Fruit fly (Drosophila melanogaster) whole organism, embryonic: ENCODE measurements around the gene Tim9b.

Experiments
- ATbp ChIP-seq: fragments of 200-800 bp; sonication (Bioruptor generic); optimal IDR thresholded peaks from 2 replicates; lab custom pipeline; 2017; ENCODE audit warnings: missing biosample characterization, mild to moderate bottlenecking, missing genetic modification characterization, missing genetic modification reagents
- Bdp1 ChIP-seq: fragments of 200-800 bp; sonication (Bioruptor generic); optimal IDR thresholded peaks from 3 replicates; lab custom pipeline; 2016; ENCODE audit warnings: missing biosample characterization, missing genetic modification characterization
- C15 ChIP-seq: fragments of 200-800 bp; sonication (Bioruptor generic); IDR thresholded peaks from 3 replicates; pipeline ENCODE4 v1.3.6; 2022; ENCODE audit warnings: missing biosample characterization, missing genetic modification characterization
- CG11247 ChIP-seq: fragments of 200-800 bp; sonication (Bioruptor generic); IDR thresholded peaks from 2 replicates; pipeline ENCODE4 v1.3.6; 2022; ENCODE audit warnings: missing biosample characterization, missing genetic modification characterization
- CG11456 ChIP-seq: fragments of 200-800 bp; sonication (Bioruptor generic); IDR thresholded peaks from 3 replicates; pipeline ENCODE4 v1.3.6; 2022; ENCODE audit warnings: missing biosample characterization, missing genetic modification characterization
- CG11695 ChIP-seq: fragments of 200-800 bp; sonication (Bioruptor generic); IDR thresholded peaks from 3 replicates; pipeline ENCODE4 v1.3.6; 2022; ENCODE audit warnings: missing biosample characterization, missing genetic modification characterization
- CG11696 ChIP-seq: fragments of 200-800 bp; sonication (Bioruptor generic); IDR thresholded peaks from 2 replicates; pipeline ENCODE4 v1.3.6; 2022; ENCODE audit warnings: missing biosample characterization, missing genetic modification characterization
- CG12071 ChIP-seq: fragments of 200-800 bp; sonication (Bioruptor generic); optimal IDR thresholded peaks from 3 replicates; lab custom pipeline; 2018; ENCODE audit warnings: missing biosample characterization, mild to moderate bottlenecking, missing genetic modification characterization
- CG14710 ChIP-seq: fragments of 200-800 bp; sonication (Bioruptor generic); optimal IDR thresholded peaks from 3 replicates; lab custom pipeline; 2019; ENCODE audit warnings: missing biosample characterization, mild to moderate bottlenecking, missing genetic modification characterization, moderate library complexity
- CG15479 ChIP-seq: fragments of 200-800 bp; sonication (Bioruptor generic); optimal IDR thresholded peaks from 3 replicates; lab custom pipeline; 2019; ENCODE audit warnings: missing biosample characterization, mild to moderate bottlenecking, missing genetic modification characterization, moderate library complexity
- CG16815 ChIP-seq: fragments of 200-800 bp; sonication (Bioruptor generic); optimal IDR thresholded peaks from 3 replicates; lab custom pipeline; 2017; ENCODE audit warnings: missing biosample characterization, mild to moderate bottlenecking, missing genetic modification characterization
- CG1832 ChIP-seq: fragments of 200-800 bp; sonication (Bioruptor generic); optimal IDR thresholded peaks from 2 replicates; lab custom pipeline; 2017; ENCODE audit warnings: missing biosample characterization, mild to moderate bottlenecking, missing genetic modification characterization, inconsistent platforms
- CG30431 ChIP-seq: fragments of 200-800 bp; sonication (Bioruptor generic); optimal IDR thresholded peaks from 2 replicates; lab custom pipeline; 2017; ENCODE audit warnings: missing biosample characterization, missing genetic modification characterization
- CG3065 ChIP-seq: fragments of 200-800 bp; sonication (Bioruptor generic); optimal IDR thresholded peaks from 2 replicates; lab custom pipeline; 2016; ENCODE audit warnings: missing biosample characterization, missing genetic modification characterization
- CG31441 ChIP-seq: fragments of 200-800 bp; sonication (Bioruptor generic); IDR thresholded peaks from 2 replicates; pipeline ENCODE4 v1.3.6; 2022; ENCODE audit warnings: missing biosample characterization, missing genetic modification characterization
- CG34224 ChIP-seq: fragments of 200-800 bp; sonication (Bioruptor generic); IDR thresholded peaks from 3 replicates; pipeline ENCODE4 v1.3.6; 2022; ENCODE audit warnings: missing biosample characterization, missing genetic modification characterization; ENCODE audit not compliant: partially characterized antibody
- CG34376 ChIP-seq: fragments of 200-800 bp; sonication (Bioruptor generic); optimal IDR thresholded peaks from 2 replicates; lab custom pipeline; 2018; ENCODE audit warnings: missing biosample characterization, mild to moderate bottlenecking, missing genetic modification characterization
- CG3726 ChIP-seq: fragments of 200-800 bp; sonication (Bioruptor generic); IDR thresholded peaks from 3 replicates; pipeline ENCODE4, ENCODE4 v1.3.6; 2022; ENCODE audit warnings: missing biosample characterization, missing genetic modification characterization
- CG3995 ChIP-seq: fragments of 200-800 bp; sonication (Bioruptor generic); optimal IDR thresholded peaks from 3 replicates; lab custom pipeline; 2016; ENCODE audit warnings: missing biosample characterization, missing genetic modification characterization
- CG4424 ChIP-seq: fragments of 200-800 bp; sonication (Bioruptor generic); optimal IDR thresholded peaks from 3 replicates; lab custom pipeline; 2016; ENCODE audit warnings: missing biosample characterization, missing genetic modification characterization
- CG7745 ChIP-seq: fragments of 200-800 bp; sonication (Bioruptor generic); optimal IDR thresholded peaks from 2 replicates; lab custom pipeline; 2018; ENCODE audit warnings: missing biosample characterization, mild to moderate bottlenecking, missing genetic modification characterization, moderate library complexity
- CG7839 ChIP-seq: fragments of 200-800 bp; sonication (Bioruptor generic); optimal IDR thresholded peaks from 3 replicates; lab custom pipeline; 2018; ENCODE audit warnings: missing biosample characterization, mild to moderate bottlenecking, missing genetic modification characterization, moderate library complexity
- CG8388 ChIP-seq: fragments of 200-800 bp; sonication (Bioruptor generic); optimal IDR thresholded peaks from 2 replicates; lab custom pipeline; 2019; ENCODE audit warnings: missing biosample characterization, mild to moderate bottlenecking, missing genetic modification characterization, moderate library complexity
- CkIIα-i1 ChIP-seq: fragments of 200-800 bp; sonication (Bioruptor generic); IDR thresholded peaks from 2 replicates; pipeline ENCODE4 v1.3.6; 2022; ENCODE audit warnings: missing biosample characterization, missing genetic modification characterization
- D19A ChIP-seq: fragments of 200-800 bp; optimal IDR thresholded peaks from 3 replicates; lab custom pipeline; 2019; ENCODE audit warnings: missing biosample characterization, mild to moderate bottlenecking, missing genetic modification characterization, moderate library complexity
- D19B ChIP-seq: fragments of 200-800 bp; sonication (Bioruptor generic); optimal IDR thresholded peaks from 2 replicates; lab custom pipeline; 2017; ENCODE audit warnings: missing biosample characterization, mild to moderate bottlenecking, missing genetic modification characterization
- Dbx ChIP-seq: fragments of 200-800 bp; sonication (Bioruptor generic); IDR thresholded peaks from 3 replicates; pipeline ENCODE4 v1.3.6; 2022; ENCODE audit warnings: missing biosample characterization, missing genetic modification characterization
- Deaf1 ChIP-seq: fragments of 200-800 bp; optimal IDR thresholded peaks from 3 replicates; lab custom pipeline; 2019; ENCODE audit warnings: missing biosample characterization, mild to moderate bottlenecking, missing genetic modification characterization, moderate library complexity
- Fer3 ChIP-seq: fragments of 200-800 bp; sonication (Bioruptor generic); optimal IDR thresholded peaks from 2 replicates; lab custom pipeline; 2018; ENCODE audit warnings: missing biosample characterization, mild to moderate bottlenecking, missing genetic modification characterization, moderate library complexity
- Hmx ChIP-seq: fragments of 200-800 bp; sonication (Bioruptor generic); optimal IDR thresholded peaks from 2 replicates; lab custom pipeline; 2016; ENCODE audit warnings: missing biosample characterization, missing genetic modification characterization
- Hr3 ChIP-seq: fragments of 200-800 bp; sonication (Bioruptor generic); optimal IDR thresholded peaks from 3 replicates; lab custom pipeline; 2016; ENCODE audit warnings: missing biosample characterization, missing genetic modification characterization
- Hr39 ChIP-seq: fragments of >200 bp; optimal IDR thresholded peaks from 2 replicates; lab custom pipeline; 2017
- Jarid2 ChIP-seq: fragments of 200-800 bp; sonication (Bioruptor generic); optimal IDR thresholded peaks from 3 replicates; lab custom pipeline; 2017; ENCODE audit warnings: mild to moderate bottlenecking, missing biosample characterization, missing genetic modification reagents, missing genetic modification characterization
- NC2α ChIP-seq: fragments of 200-800 bp; sonication (Bioruptor generic); optimal IDR thresholded peaks from 2 replicates; lab custom pipeline; 2016; ENCODE audit warnings: missing biosample characterization, missing genetic modification characterization
- NK7.1 ChIP-seq: fragments of 200-800 bp; sonication (Bioruptor generic); optimal IDR thresholded peaks from 3 replicates; lab custom pipeline; 2016; ENCODE audit warnings: missing biosample characterization, missing genetic modification characterization
- Xrp1 ChIP-seq: fragments of 200-800 bp; sonication (Bioruptor generic); IDR thresholded peaks from 2 replicates; pipeline ENCODE4 v1.3.6; 2022; ENCODE audit warnings: missing biosample characterization, missing genetic modification characterization
- bsh ChIP-seq, 2 experiments: fragments of 200-800 bp; sonication (Bioruptor generic); optimal IDR thresholded peaks; 2 replicates each; lab custom pipeline; 2017 to 2018; ENCODE audit warnings: mild to moderate bottlenecking in 2 of 2, missing biosample characterization in 2 of 2, missing genetic modification characterization in 2 of 2, moderate library complexity in 1 of 2
- cwo ChIP-seq: fragments of 200-800 bp; sonication (Bioruptor generic); optimal IDR thresholded peaks from 3 replicates; lab custom pipeline; 2017; ENCODE audit warnings: missing biosample characterization, missing genetic modification characterization, mild to moderate bottlenecking, moderate library complexity, missing genetic modification reagents
- dati ChIP-seq: fragments of 200-800 bp; sonication (Bioruptor generic); IDR thresholded peaks from 2 replicates; pipeline ENCODE4 v1.3.6; 2022; ENCODE audit warnings: missing biosample characterization, missing genetic modification characterization
- dimm ChIP-seq: fragments of 200-800 bp; sonication (Bioruptor generic); IDR thresholded peaks from 2 replicates; pipeline ENCODE4 v1.3.6; 2022; ENCODE audit warnings: missing biosample characterization, missing genetic modification characterization
- dm ChIP-seq: fragments of 200-800 bp; sonication (Bioruptor generic); optimal IDR thresholded peaks from 3 replicates; lab custom pipeline; 2016; ENCODE audit warnings: missing biosample characterization, missing genetic modification characterization
- fd96Cb ChIP-seq: fragments of 200-800 bp; sonication (Bioruptor generic); optimal IDR thresholded peaks from 2 replicates; lab custom pipeline; 2018; ENCODE audit warnings: missing biosample characterization, mild to moderate bottlenecking, missing genetic modification characterization, moderate library complexity
- gcm2 ChIP-seq: fragments of 200-800 bp; sonication (Bioruptor generic); optimal IDR thresholded peaks from 2 replicates; lab custom pipeline; 2016; ENCODE audit warnings: missing biosample characterization, missing genetic modification characterization
- insv ChIP-seq, 2 experiments: fragments of 200-800 bp; sonication (Bioruptor generic); optimal IDR thresholded peaks; 3 replicates each; lab custom pipeline; 2016 to 2018; ENCODE audit warnings: missing biosample characterization in 2 of 2, missing genetic modification characterization in 2 of 2
- kah ChIP-seq: fragments of 200-800 bp; sonication (Bioruptor generic); optimal IDR thresholded peaks from 2 replicates; lab custom pipeline; 2018; ENCODE audit warnings: missing biosample characterization, mild to moderate bottlenecking, missing genetic modification characterization
- klu ChIP-seq: fragments of 200-800 bp; sonication (Bioruptor generic); IDR thresholded peaks from 2 replicates; pipeline ENCODE4 v1.3.6; 2022; ENCODE audit warnings: missing biosample characterization, missing genetic modification characterization
- ro ChIP-seq: fragments of 200-800 bp; sonication (Bioruptor generic); IDR thresholded peaks from 2 replicates; pipeline ENCODE4 v1.3.6; 2022; ENCODE audit warnings: missing biosample characterization, missing genetic modification characterization
- salm ChIP-seq: fragments of 200-800 bp; sonication (Bioruptor generic); optimal IDR thresholded peaks from 2 replicates; lab custom pipeline; 2018; ENCODE audit warnings: missing biosample characterization, mild to moderate bottlenecking, missing genetic modification characterization
- so ChIP-seq: fragments of 200-800 bp; sonication (Bioruptor generic); IDR thresholded peaks from 3 replicates; pipeline ENCODE4 v1.3.6; 2022; ENCODE audit warnings: missing biosample characterization, missing genetic modification characterization
- sqz ChIP-seq: fragments of 200-800 bp; sonication (Bioruptor generic); optimal IDR thresholded peaks from 3 replicates; lab custom pipeline; 2018; ENCODE audit warnings: missing biosample characterization, mild to moderate bottlenecking, missing genetic modification characterization
- sug ChIP-seq: fragments of 200-800 bp; optimal IDR thresholded peaks from 2 replicates; lab custom pipeline; 2019; ENCODE audit warnings: missing biosample characterization, mild to moderate bottlenecking, missing genetic modification characterization, moderate library complexity
- zfh2 ChIP-seq: fragments of 200-800 bp; sonication (Bioruptor generic); optimal IDR thresholded peaks from 2 replicates; lab custom pipeline; 2016; ENCODE audit warnings: missing biosample characterization, missing genetic modification characterization

Gene Tim9b

DNA sequence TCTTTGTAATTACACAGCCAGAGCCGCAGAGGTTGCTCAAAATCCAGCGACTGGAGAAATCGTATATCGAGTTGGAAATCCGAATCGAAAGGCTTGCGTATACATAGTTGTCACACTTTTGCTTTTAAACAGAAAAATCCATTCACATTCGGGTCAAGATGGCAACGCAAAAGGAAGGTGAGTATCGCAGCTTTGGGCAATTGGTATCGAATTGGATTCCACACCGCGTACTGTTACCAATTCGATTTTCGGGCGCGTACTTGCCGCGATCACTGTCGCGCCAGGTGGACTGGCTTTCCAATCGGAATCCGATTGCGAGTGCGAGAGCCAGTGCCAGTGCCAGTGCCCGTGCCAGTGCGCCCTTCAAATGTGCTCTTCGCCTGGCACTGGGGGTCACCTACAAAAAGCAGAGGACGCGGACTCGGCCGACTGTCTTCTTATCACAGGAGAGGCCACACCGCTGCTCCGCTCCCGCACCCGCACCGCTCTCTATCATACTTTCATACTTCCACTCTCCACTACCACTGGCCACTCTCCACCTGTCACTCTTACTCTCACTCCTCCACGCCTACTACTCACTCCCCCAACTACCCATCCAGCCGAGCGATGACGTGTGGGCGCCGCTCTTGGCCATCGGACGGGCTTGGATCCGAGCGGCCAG, 49.2 kb upstream of the Tim9b start (continued):
- TF ChIP-seq dati (GFP tag; lab: Robert Waterston, UW) (no peak), NC2α (GFP tag; lab: Kevin White, UChicago) (no peak), fd96Cb (tag; lab: Kevin White, UChicago) (no peak), Jarid2 (no peak), so (GFP tag; lab: Robert Waterston, UW) (no peak), CG34376 (GFP tag; lab: Kevin White, UChicago) (no peak), Hmx (no peak), CG12071 (GFP tag; lab: Kevin White, UChicago) (no peak), D19B (GFP tag; lab: Kevin White, UChicago) (no peak), CG7745 (tag; lab: Kevin White, UChicago) (no peak), CG34224 (no peak), Xrp1 (GFP tag; lab: Robert Waterston, UW) (no peak), kah (GFP tag; lab: Kevin White, UChicago) (no peak), CkIIα-i1 (no peak), ro (GFP tag; lab: Robert Waterston, UW) (no peak), Dbx (GFP tag; lab: Robert Waterston, UW) (no peak), insv (GFP tag; optimal IDR thresholded peaks at IDR 0.05; lab: Kevin White, UChicago) (peak in 1 of 2 experiments; percentile 84), CG11695 (no peak), ATbp (GFP tag; lab: Kevin White, UChicago) (no peak), CG1832 (GFP tag; lab: Kevin White, UChicago) (no peak), CG3995 (GFP tag; lab: Kevin White, UChicago) (peak; percentile 68), dm (GFP tag; lab: Kevin White, UChicago) (no peak), salm (tag; lab: Kevin White, UChicago) (no peak), CG7839 (tag; lab: Kevin White, UChicago) (no peak), CG11456 (GFP tag; lab: Robert Waterston, UW) (no peak), CG3065 (no peak), C15 (GFP tag; lab: Robert Waterston, UW) (no peak), dimm (no peak), CG30431 (GFP tag; lab: Kevin White, UChicago) (no peak), CG11247 (GFP tag; lab: Robert Waterston, UW) (no peak), Hr39 (no peak), CG4424 (no peak), gcm2 (GFP tag; lab: Kevin White, UChicago) (no peak), klu (GFP tag; lab: Robert Waterston, UW) (no peak), D19A (tag; lab: Kevin White, UChicago) (no peak), Hr3 (GFP tag; lab: Kevin White, UChicago) (no peak), CG8388 (GFP tag; lab: Kevin White, UChicago) (peak; percentile 80), CG3726 (GFP tag; lab: Robert Waterston, UW) (no peak), sug (tag; lab: Kevin White, UChicago) (peak; percentile 32), CG11696 (GFP tag; lab: Robert Waterston, UW) (no peak), CG14710 (no peak), NK7.1 (GFP tag; lab: Kevin White, UChicago) (no peak), Fer3 (tag; lab: Kevin White, UChicago) (no peak), CG31441 (GFP tag; lab: Robert Waterston, UW) (no peak), cwo (GFP tag; lab: Kevin White, UChicago) (peak; percentile 50), bsh (GFP tag; optimal IDR thresholded peaks at IDR 0.05; lab: Kevin White, UChicago) (no peak), Bdp1 (GFP tag; lab: Kevin White, UChicago) (no peak), sqz (no peak), CG16815 (GFP tag; lab: Kevin White, UChicago) (no peak), CG15479 (GFP tag; lab: Kevin White, UChicago) (no peak), zfh2 (no peak), Deaf1 (peak; percentile 36)
